Worm (Caenorhabditis elegans) whole organism, L2 larva: Measurements from ENCODE around the gene twk-12.

Source experiments
- ZK546.5 ChIP-seq: sonication (generic microtip); optimal IDR thresholded peaks from 2 replicates; lab custom pipeline; 2017; ENCODE audit warnings: missing biosample characterization, missing genetic modification characterization
- ama-1 ChIP-seq: fragments of 150-350 bp; optimal IDR thresholded peaks from 2 replicates; lab custom pipeline; 2018; ENCODE audit warnings: inconsistent platforms
- ceh-16 ChIP-seq: fragments of 150-350 bp; optimal IDR thresholded peaks from 2 replicates; lab custom pipeline; 2014; ENCODE audit warnings: missing biosample characterization, missing genetic modification characterization
- elt-3 ChIP-seq: sonication (generic microtip); optimal IDR thresholded peaks from 2 replicates; lab custom pipeline; 2017; ENCODE audit warnings: missing biosample characterization, missing genetic modification characterization
- nhr-11 ChIP-seq: fragments of 150-350 bp; optimal IDR thresholded peaks from 2 replicates; lab custom pipeline; 2014; ENCODE audit warnings: missing biosample characterization, missing genetic modification characterization
- nhr-12 ChIP-seq: fragments of 150-350 bp; optimal IDR thresholded peaks from 2 replicates; lab custom pipeline; 2014; ENCODE audit warnings: missing biosample characterization, missing genetic modification characterization
- unc-55 ChIP-seq: fragments of 150-350 bp; sonication (generic microtip); optimal IDR thresholded peaks from 3 replicates; lab custom pipeline; 2014; ENCODE audit warnings: missing biosample characterization, missing genetic modification reagents, missing genetic modification characterization
- ztf-1 ChIP-seq: fragments of 200-800 bp; sonication (Bioruptor generic); conservative IDR thresholded peaks from 2 replicates; pipeline ENCODE4 v1.3.6; 2022; ENCODE audit warnings: missing genetic modification characterization, missing compliant biosample characterization

- TF ChIP-seq nhr-11 (tag; lab: Kevin White, UChicago) = no peak
- no peak for TF ChIP-seq nhr-12 (tag; lab: Kevin White, UChicago)
- no peak for TF ChIP-seq elt-3 (tag; lab: Kevin White, UChicago)
- TF ChIP-seq unc-55 (GFP tag; lab: Kevin White, UChicago) = no peak
- no peak for TF ChIP-seq ZK546.5
- no peak for TF ChIP-seq ama-1 (lab: Kevin White, UChicago)
- no peak for TF ChIP-seq ceh-16
- TF ChIP-seq ztf-1 = no peak
These were observed 50.7 kb downstream of the twk-12 start for ce11 chrV:10718037-10718436.
